Fruit fly (Drosophila melanogaster) whole organism, wandering third instar larva: ENCODE results near the gene Drgx.

ENCODE experiments used
- Abd-B ChIP-seq: fragments of >200 bp; optimal IDR thresholded peaks from 2 replicates; lab custom pipeline; 2017; ENCODE audit warnings: missing biosample characterization, missing genetic modification characterization
- CG32264 ChIP-seq: fragments of 200-800 bp; sonication (Bioruptor generic); optimal IDR thresholded peaks from 2 replicates; lab custom pipeline; 2016; ENCODE audit warnings: missing biosample characterization, missing genetic modification characterization
- CG9705 ChIP-seq: fragments of 200-800 bp; sonication (Bioruptor generic); optimal IDR thresholded peaks from 2 replicates; lab custom pipeline; 2018; ENCODE audit warnings: missing biosample characterization, mild to moderate bottlenecking, missing genetic modification characterization
- CrebA ChIP-seq: fragments of 200-800 bp; sonication (Bioruptor generic); optimal IDR thresholded peaks from 2 replicates; lab custom pipeline; 2016; ENCODE audit warnings: missing biosample characterization, mild to moderate bottlenecking, missing genetic modification characterization, borderline replicate concordance
- Dfd ChIP-seq: fragments of >200 bp; optimal IDR thresholded peaks from 2 replicates; lab custom pipeline; 2017; ENCODE audit warnings: missing biosample characterization, missing genetic modification characterization
- Dif ChIP-seq: fragments of 200-275, 200-300 bp; sonication (Bioruptor generic); optimal IDR thresholded peaks from 2 replicates; lab custom pipeline; 2018; ENCODE audit warnings: missing biosample characterization, missing genetic modification characterization; ENCODE audit not compliant: partially characterized antibody
- GATAd ChIP-seq: sonication (Bioruptor generic); optimal IDR thresholded peaks from 2 replicates; lab custom pipeline; 2016; ENCODE audit warnings: missing biosample characterization, missing genetic modification characterization
- HLH106 ChIP-seq: fragments of 200-800 bp; optimal IDR thresholded peaks from 3 replicates; lab custom pipeline; 2019; ENCODE audit warnings: missing biosample characterization, mild to moderate bottlenecking, missing genetic modification characterization, moderate library complexity
- Hnf4 ChIP-seq: fragments of 200-800 bp; sonication (Bioruptor generic); optimal IDR thresholded peaks from 2 replicates; lab custom pipeline; 2016; ENCODE audit warnings: missing biosample characterization, mild to moderate bottlenecking, missing genetic modification characterization
- Hr78 ChIP-seq: fragments of >200 bp; optimal IDR thresholded peaks from 2 replicates; lab custom pipeline; 2017; ENCODE audit warnings: missing biosample characterization, missing genetic modification characterization
- Hr83 ChIP-seq: fragments of 200-300 bp; sonication (Bioruptor generic); optimal IDR thresholded peaks from 2 replicates; lab custom pipeline; 2016; ENCODE audit warnings: missing biosample characterization, mild to moderate bottlenecking, missing genetic modification characterization, moderate library complexity; ENCODE audit not compliant: poor library complexity, severe bottlenecking
- Jra ChIP-seq: sonication (Bioruptor generic); optimal IDR thresholded peaks from 2 replicates; lab custom pipeline; 2016; ENCODE audit warnings: missing biosample characterization, missing genetic modification characterization
- Mio ChIP-seq: sonication (Bioruptor generic); optimal IDR thresholded peaks from 2 replicates; lab custom pipeline; 2016; ENCODE audit warnings: missing biosample characterization, missing genetic modification characterization
- Myc ChIP-seq: fragments of >200 bp; optimal IDR thresholded peaks from 2 replicates; lab custom pipeline; 2017
- N ChIP-seq: fragments of >200 bp; optimal IDR thresholded peaks from 2 replicates; lab custom pipeline; 2018; ENCODE audit warnings: missing biosample characterization, missing external identifiers, missing genetic modification characterization
- OdsH ChIP-seq: fragments of 200-800 bp; sonication (Bioruptor generic); optimal IDR thresholded peaks from 2 replicates; lab custom pipeline; 2016; ENCODE audit warnings: missing biosample characterization, mild to moderate bottlenecking, missing genetic modification characterization
- Rel ChIP-seq, 2 experiments: fragments of 200-800 bp; sonication (Bioruptor generic) in 1 of 2; optimal IDR thresholded peaks; 2 replicates in 1 of 2; 3 replicates in 1 of 2; lab custom pipeline; 2016 to 2019; ENCODE audit warnings: mild to moderate bottlenecking in 2 of 2, missing biosample characterization in 2 of 2, missing genetic modification characterization in 2 of 2, moderate library complexity in 1 of 2
- Sp1 ChIP-seq: fragments of 200-800 bp; sonication (Bioruptor generic); optimal IDR thresholded peaks from 3 replicates; lab custom pipeline; 2019; ENCODE audit warnings: missing biosample characterization, mild to moderate bottlenecking, missing genetic modification characterization, moderate library complexity
- Vsx2 ChIP-seq: fragments of 200-300, 225-300 bp; sonication (Bioruptor generic); optimal IDR thresholded peaks from 2 replicates; lab custom pipeline; 2018; ENCODE audit warnings: missing biosample characterization, missing genetic modification characterization; ENCODE audit not compliant: partially characterized antibody
- br ChIP-seq: fragments of 200-800 bp; sonication (Bioruptor generic); optimal IDR thresholded peaks from 2 replicates; lab custom pipeline; 2016; ENCODE audit warnings: missing biosample characterization, missing genetic modification characterization
- brk ChIP-seq: fragments of 200-800 bp; sonication (Bioruptor generic); optimal IDR thresholded peaks from 2 replicates; lab custom pipeline; 2016; ENCODE audit warnings: missing biosample characterization, mild to moderate bottlenecking, missing genetic modification characterization
- dl ChIP-seq, 2 experiments: fragments of 175-275, 200-275 bp in 1 of 2; fragments of 200-275 bp in 1 of 2; sonication (Bioruptor generic); optimal IDR thresholded peaks; lab custom pipeline; 2018; ENCODE audit warnings: mild to moderate bottlenecking in 2 of 2, missing biosample characterization in 2 of 2, missing genetic modification characterization in 2 of 2, moderate library complexity in 2 of 2; ENCODE audit not compliant: partially characterized antibody in 2 of 2, insufficient read depth in 1 of 2
- dmrt93B ChIP-seq: fragments of 200-800 bp; sonication (Bioruptor generic); optimal IDR thresholded peaks from 2 replicates; lab custom pipeline; 2018; ENCODE audit warnings: missing biosample characterization, mild to moderate bottlenecking, missing genetic modification characterization
- dsf ChIP-seq: sonication (Bioruptor generic); optimal IDR thresholded peaks from 2 replicates; lab custom pipeline; 2016; ENCODE audit warnings: missing biosample characterization, missing genetic modification characterization, borderline replicate concordance
- ey ChIP-seq: fragments of 200-800 bp; sonication (Bioruptor generic); optimal IDR thresholded peaks from 2 replicates; lab custom pipeline; 2016; ENCODE audit warnings: missing biosample characterization, missing genetic modification characterization
- foxo ChIP-seq, 2 experiments: fragments of 200-800 bp; sonication (Bioruptor generic); optimal IDR thresholded peaks; 2 replicates in 1 of 2; 3 replicates in 1 of 2; lab custom pipeline; 2016 to 2017; ENCODE audit warnings: missing biosample characterization in 2 of 2, missing genetic modification characterization in 2 of 2
- fru ChIP-seq: fragments of 200-800 bp; sonication (Bioruptor generic); optimal IDR thresholded peaks from 3 replicates; lab custom pipeline; 2016; ENCODE audit warnings: missing biosample characterization, mild to moderate bottlenecking, missing genetic modification characterization
- h ChIP-seq: fragments of 200-800 bp; sonication (Bioruptor generic); optimal IDR thresholded peaks from 3 replicates; lab custom pipeline; 2016; ENCODE audit warnings: missing biosample characterization, mild to moderate bottlenecking, missing genetic modification characterization
- jim ChIP-seq: fragments of 175-275, 200-325 bp; sonication (Bioruptor generic); optimal IDR thresholded peaks from 2 replicates; lab custom pipeline; 2016; ENCODE audit warnings: missing biosample characterization, mild to moderate bottlenecking, missing genetic modification characterization
- lola ChIP-seq: fragments of >200 bp; optimal IDR thresholded peaks from 2 replicates; lab custom pipeline; 2017; ENCODE audit warnings: missing biosample characterization, missing genetic modification characterization
- pan ChIP-seq: fragments of >200 bp; optimal IDR thresholded peaks from 2 replicates; lab custom pipeline; 2017
- psq ChIP-seq: fragments of 200-800 bp; sonication (Bioruptor generic); optimal IDR thresholded peaks from 3 replicates; lab custom pipeline; 2017; ENCODE audit warnings: missing biosample characterization, mild to moderate bottlenecking, missing genetic modification characterization, moderate library complexity
- rgr ChIP-seq: fragments of 200-800 bp; sonication (Bioruptor generic); optimal IDR thresholded peaks from 3 replicates; lab custom pipeline; 2016; ENCODE audit warnings: missing biosample characterization, mild to moderate bottlenecking, missing genetic modification characterization
- sage ChIP-seq: fragments of 200-800 bp; sonication (Bioruptor generic); optimal IDR thresholded peaks from 2 replicates; lab custom pipeline; 2016; ENCODE audit warnings: missing biosample characterization, mild to moderate bottlenecking, missing genetic modification characterization
- sv ChIP-seq: fragments of 200-800 bp; sonication (Bioruptor generic); optimal IDR thresholded peaks from 3 replicates; lab custom pipeline; 2016; ENCODE audit warnings: missing biosample characterization, missing genetic modification characterization
- tai ChIP-seq: sonication (Bioruptor generic); optimal IDR thresholded peaks from 2 replicates; lab custom pipeline; 2016; ENCODE audit warnings: missing biosample characterization, missing genetic modification characterization
- usp ChIP-seq: fragments of >200 bp; optimal IDR thresholded peaks from 2 replicates; lab custom pipeline; 2017; ENCODE audit warnings: missing biosample characterization, missing genetic modification characterization
- woc ChIP-seq: sonication (Bioruptor generic); optimal IDR thresholded peaks from 2 replicates; lab custom pipeline; 2016; ENCODE audit warnings: missing biosample characterization, mild to moderate bottlenecking, missing genetic modification characterization

Gene Drgx

dm6 chr2L:3700990-3701389, 38.4 kb downstream of the Drgx start, which contains the start of gene CG42467:
Gene CG42467 (plus strand): TSS chr2L:3701290.
- no peak for TF ChIP-seq Hr78 (GFP tag; lab: Kevin White, UChicago)

dm6 chr2L:3701526-3701925, 39.0 kb downstream of the Drgx start, which contains the start of gene CG43145:
Gene CG43145 (plus strand): TSS chr2L:3701826.
- TF ChIP-seq Dif (GFP tag; lab: Kevin White, UChicago) = no peak
- TF ChIP-seq Hr83 (GFP tag; lab: Kevin White, UChicago) = no peak
- no peak for TF ChIP-seq Vsx2
- no peak for TF ChIP-seq Abd-B (GFP tag; lab: Kevin White, UChicago)
- no peak for TF ChIP-seq usp (GFP tag; lab: Kevin White, UChicago)
- no peak for TF ChIP-seq tai (GFP tag; lab: Kevin White, UChicago)
- no peak for TF ChIP-seq jim
- no peak for TF ChIP-seq Myc (lab: Kevin White, UChicago)
- no peak for TF ChIP-seq CG9705 (GFP tag; lab: Kevin White, UChicago)
- TF ChIP-seq fru (GFP tag; lab: Kevin White, UChicago) = no peak
- TF ChIP-seq, all 38 proteins: peak for 0

- TF ChIP-seq Myc (lab: Kevin White, UChicago) (peak; percentile 30), jim (peak; percentile 25), Abd-B (GFP tag; lab: Kevin White, UChicago) (no peak), pan (lab: Kevin White, UChicago) (no peak), Dfd (GFP tag; lab: Kevin White, UChicago) (no peak), Jra (GFP tag; lab: Kevin White, UChicago) (peak; percentile 84), lola (GFP tag; lab: Kevin White, UChicago) (no peak), CG32264 (peak; percentile 84), CG9705 (GFP tag; lab: Kevin White, UChicago) (peak; percentile 90), ey (GFP tag; lab: Kevin White, UChicago) (peak; percentile 98), Hr78 (GFP tag; lab: Kevin White, UChicago) (no peak), foxo (GFP tag; optimal IDR thresholded peaks at IDR 0.05; lab: Kevin White, UChicago) (peak; percentile 78 to 94), OdsH (GFP tag; lab: Kevin White, UChicago) (peak; percentile 95), sage (GFP tag; lab: Kevin White, UChicago) (peak; percentile 58), HLH106 (tag; lab: Kevin White, UChicago) (peak; percentile 96), woc (GFP tag; lab: Kevin White, UChicago) (peak; percentile 81), dsf (GFP tag; lab: Kevin White, UChicago) (peak; percentile 65), CrebA (GFP tag; lab: Kevin White, UChicago) (no peak), Rel (GFP tag; optimal IDR thresholded peaks at IDR 0.05; lab: Kevin White, UChicago) (peak; percentile 39), Rel (tag; optimal IDR thresholded peaks at IDR 0.05; lab: Kevin White, UChicago) (peak; percentile 74), Mio (GFP tag; lab: Kevin White, UChicago) (peak; percentile 85), fru (GFP tag; lab: Kevin White, UChicago) (peak; percentile 95), Sp1 (GFP tag; lab: Kevin White, UChicago) (peak; percentile 92), dl (GFP tag; optimal IDR thresholded peaks at IDR 0.05; lab: Kevin White, UChicago; ENCODE audit: insufficient read depth in 1 of 2, partially characterized antibody in 2 of 2) (no peak), usp (GFP tag; lab: Kevin White, UChicago) (no peak), rgr (peak; percentile 95), GATAd (GFP tag; lab: Kevin White, UChicago) (peak; percentile 88), N (GFP tag; lab: Kevin White, UChicago) (no peak), br (peak; percentile 93), dmrt93B (peak; percentile 84), brk (GFP tag; lab: Kevin White, UChicago) (peak; percentile 88), tai (GFP tag; lab: Kevin White, UChicago) (peak; percentile 90), sv (GFP tag; lab: Kevin White, UChicago) (no peak), psq (GFP tag; lab: Kevin White, UChicago) (peak; percentile 85), Vsx2 (no peak), Hnf4 (peak; percentile 93), Dif (GFP tag; lab: Kevin White, UChicago) (no peak), h (GFP tag; lab: Kevin White, UChicago) (peak; percentile 97), Hr83 (GFP tag; lab: Kevin White, UChicago) (no peak)
These were observed 40.7 kb downstream of the Drgx start, which contains the start of gene CG2816 for dm6 chr2L:3703260-3703659. Gene CG2816 (plus strand): TSS chr2L:3703659.
